Fruit fly (Drosophila melanogaster) whole organism, wandering third instar larva: ENCODE results near the gene CG15539.

Experiments
- Hr78 ChIP-seq: fragments of >200 bp; optimal IDR thresholded peaks from 2 replicates; lab custom pipeline; 2017; ENCODE audit warnings: missing biosample characterization, missing genetic modification characterization
- dmrt93B ChIP-seq: fragments of 200-800 bp; sonication (Bioruptor generic); optimal IDR thresholded peaks from 2 replicates; lab custom pipeline; 2018; ENCODE audit warnings: missing biosample characterization, mild to moderate bottlenecking, missing genetic modification characterization
- dsf ChIP-seq: sonication (Bioruptor generic); optimal IDR thresholded peaks from 2 replicates; lab custom pipeline; 2016; ENCODE audit warnings: missing biosample characterization, missing genetic modification characterization, borderline replicate concordance
- lola ChIP-seq: fragments of >200 bp; optimal IDR thresholded peaks from 2 replicates; lab custom pipeline; 2017; ENCODE audit warnings: missing biosample characterization, missing genetic modification characterization
- psq ChIP-seq: fragments of 200-800 bp; sonication (Bioruptor generic); optimal IDR thresholded peaks from 3 replicates; lab custom pipeline; 2017; ENCODE audit warnings: missing biosample characterization, mild to moderate bottlenecking, missing genetic modification characterization, moderate library complexity
- tai ChIP-seq: sonication (Bioruptor generic); optimal IDR thresholded peaks from 2 replicates; lab custom pipeline; 2016; ENCODE audit warnings: missing biosample characterization, missing genetic modification characterization
- usp ChIP-seq: fragments of >200 bp; optimal IDR thresholded peaks from 2 replicates; lab custom pipeline; 2017; ENCODE audit warnings: missing biosample characterization, missing genetic modification characterization
- woc ChIP-seq: sonication (Bioruptor generic); optimal IDR thresholded peaks from 2 replicates; lab custom pipeline; 2016; ENCODE audit warnings: missing biosample characterization, mild to moderate bottlenecking, missing genetic modification characterization

DNA sequence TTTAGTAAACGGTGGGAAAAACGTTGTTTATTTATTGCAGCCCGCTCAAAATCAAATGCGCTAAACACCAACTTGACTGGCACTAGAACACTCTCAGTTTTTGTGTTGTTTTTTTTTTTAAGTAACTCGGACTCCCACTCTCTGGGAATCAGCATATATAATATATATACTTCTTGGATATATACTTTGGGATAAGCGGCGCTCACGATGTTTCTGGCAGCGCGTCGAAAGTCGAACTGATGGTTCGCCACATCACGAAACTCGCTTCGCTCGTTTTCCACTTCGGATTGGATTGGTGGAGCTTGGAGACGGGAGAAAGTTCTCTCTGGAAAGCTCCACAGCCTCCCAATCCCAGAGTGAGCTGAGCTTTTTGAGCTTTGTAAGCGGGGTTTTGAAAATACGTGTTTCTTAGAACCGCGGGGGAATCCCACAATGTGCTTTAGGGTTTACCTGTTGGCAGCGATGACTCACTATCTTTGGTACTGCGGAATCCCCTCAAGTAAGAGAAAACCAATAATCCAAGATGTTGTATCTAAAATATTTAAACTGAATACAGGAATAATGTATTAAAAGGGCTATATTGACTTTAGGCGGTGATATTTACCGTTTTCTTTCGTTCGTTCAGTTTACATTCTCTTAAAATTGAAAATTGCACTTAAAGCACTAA lies 21.1 kb downstream of the CG15539 start, which contains the start of gene jdp:
- TF ChIP-seq dmrt93B (GFP tag; lab: Kevin White, UChicago) (no peak), usp (GFP tag; lab: Kevin White, UChicago) (no peak), dsf (GFP tag; lab: Kevin White, UChicago) (no peak), psq (no peak), lola (GFP tag; lab: Kevin White, UChicago) (no peak), Hr78 (GFP tag; lab: Kevin White, UChicago) (no peak), woc (GFP tag; lab: Kevin White, UChicago) (no peak), tai (GFP tag; lab: Kevin White, UChicago) (no peak)
